Worm (Caenorhabditis elegans) whole organism, L3 larva: ENCODE measurements around the gene C35D10.5.
A peak's percentile ranks its signal among the peaks of the same experiment; 100 is the strongest.

Source experiments
- R02D3.7 ChIP-seq: fragments of 150-350 bp; optimal IDR thresholded peaks from 2 replicates; lab custom pipeline; 2014; ENCODE audit warnings: missing biosample characterization, missing genetic modification characterization
- ZK546.5 ChIP-seq: sonication (generic microtip); optimal IDR thresholded peaks from 2 replicates; lab custom pipeline; 2017; ENCODE audit warnings: missing biosample characterization, missing genetic modification characterization
- aly-2 ChIP-seq: fragments of 150-350 bp; optimal IDR thresholded peaks from 2 replicates; lab custom pipeline; 2014; ENCODE audit warnings: missing biosample characterization, missing genetic modification characterization
- ceh-16 ChIP-seq: sonication (generic microtip); optimal IDR thresholded peaks from 2 replicates; lab custom pipeline; 2017; ENCODE audit warnings: missing biosample characterization, missing genetic modification characterization
- ceh-28 ChIP-seq: fragments of 150-350 bp; optimal IDR thresholded peaks from 2 replicates; lab custom pipeline; 2014; ENCODE audit warnings: missing biosample characterization, missing genetic modification reagents, missing genetic modification characterization
- ceh-82 ChIP-seq: fragments of 150-350 bp; optimal IDR thresholded peaks from 2 replicates; lab custom pipeline; 2014; ENCODE audit warnings: missing biosample characterization, missing genetic modification characterization
- ceh-9 ChIP-seq: sonication (generic microtip); optimal IDR thresholded peaks from 2 replicates; lab custom pipeline; 2018; ENCODE audit warnings: missing biosample characterization, missing genetic modification characterization
- egl-27 ChIP-seq: sonication (generic microtip); optimal IDR thresholded peaks from 4 replicates; lab custom pipeline; 2017; ENCODE audit warnings: missing biosample characterization, missing genetic modification reagents, missing genetic modification characterization
- egl-5 ChIP-seq: fragments of 150-350 bp; optimal IDR thresholded peaks from 2 replicates; lab custom pipeline; 2017; ENCODE audit warnings: missing biosample characterization, missing genetic modification reagents, missing genetic modification characterization, inconsistent platforms
- elt-1 ChIP-seq: fragments of 150-350 bp; optimal IDR thresholded peaks from 2 replicates; lab custom pipeline; 2014; ENCODE audit warnings: missing biosample characterization, missing genetic modification characterization
- elt-2 ChIP-seq: sonication (generic microtip); optimal IDR thresholded peaks from 2 replicates; lab custom pipeline; 2016; ENCODE audit warnings: missing genetic modification reagents, mild to moderate bottlenecking, missing genetic modification characterization, missing compliant biosample characterization
- elt-3 ChIP-seq, 3 experiments: fragments of 150-350 bp in 1 of 3; sonication (generic microtip) in 2 of 3; optimal IDR thresholded peaks; 2 replicates in 2 of 3; 4 replicates in 1 of 3; lab custom pipeline; 2014 to 2017; ENCODE audit warnings: missing biosample characterization in 3 of 3, missing genetic modification characterization in 3 of 3
- eor-1 ChIP-seq, 2 experiments: fragments of 150-350 bp; optimal IDR thresholded peaks; 2 replicates each; lab custom pipeline; 2014 to 2018; ENCODE audit warnings: missing biosample characterization in 2 of 2, missing genetic modification characterization in 2 of 2
- fkh-10 ChIP-seq: sonication (generic microtip); optimal IDR thresholded peaks from 2 replicates; lab custom pipeline; 2017; ENCODE audit warnings: missing biosample characterization, missing genetic modification reagents, missing genetic modification characterization
- fkh-2 ChIP-seq: fragments of 150-350 bp; optimal IDR thresholded peaks from 2 replicates; lab custom pipeline; 2014; ENCODE audit warnings: missing biosample characterization, missing genetic modification reagents, missing genetic modification characterization
- fos-1 ChIP-seq: fragments of 150-350 bp; optimal IDR thresholded peaks from 2 replicates; lab custom pipeline; 2014; ENCODE audit warnings: missing biosample characterization, missing genetic modification characterization
- hmg-11 ChIP-seq: sonication (generic microtip); optimal IDR thresholded peaks from 2 replicates; lab custom pipeline; 2016; ENCODE audit warnings: missing genetic modification characterization, missing compliant biosample characterization
- jun-1 ChIP-seq: fragments of 150-350 bp; optimal IDR thresholded peaks from 2 replicates; lab custom pipeline; 2014; ENCODE audit warnings: missing biosample characterization, missing genetic modification reagents, missing genetic modification characterization
- lin-15B ChIP-seq: fragments of 150-350 bp; optimal IDR thresholded peaks from 2 replicates; lab custom pipeline; 2014; ENCODE audit warnings: missing biosample characterization, missing genetic modification characterization
- lin-39 ChIP-seq: fragments of 150-350 bp; optimal IDR thresholded peaks from 2 replicates; lab custom pipeline; 2018; ENCODE audit warnings: missing biosample characterization, missing genetic modification reagents, missing genetic modification characterization
- mdl-1 ChIP-seq: fragments of 150-350 bp; optimal IDR thresholded peaks from 2 replicates; lab custom pipeline; 2014; ENCODE audit warnings: missing biosample characterization, missing genetic modification characterization
- mml-1 ChIP-seq: fragments of 150-350 bp; sonication (generic microtip); optimal IDR thresholded peaks from 3 replicates; lab custom pipeline; 2014; ENCODE audit warnings: missing biosample characterization, missing genetic modification characterization
- nfya-1 ChIP-seq: sonication (generic microtip); optimal IDR thresholded peaks from 2 replicates; lab custom pipeline; 2017; ENCODE audit warnings: missing genetic modification characterization, mild to moderate bottlenecking, missing compliant biosample characterization, antibody characterized with exemption, moderate library complexity; ENCODE audit not compliant: insufficient read depth
- nhr-11 ChIP-seq: fragments of 150-350 bp; optimal IDR thresholded peaks from 2 replicates; lab custom pipeline; 2014; ENCODE audit warnings: missing biosample characterization, missing genetic modification characterization
- nhr-12 ChIP-seq: fragments of 150-350 bp; optimal IDR thresholded peaks from 2 replicates; lab custom pipeline; 2014; ENCODE audit warnings: missing biosample characterization, missing genetic modification characterization
- nhr-23 ChIP-seq: fragments of 150-350 bp; optimal IDR thresholded peaks from 2 replicates; lab custom pipeline; 2014; ENCODE audit warnings: missing biosample characterization, missing genetic modification reagents, missing genetic modification characterization
- nhr-237 ChIP-seq: fragments of 150-350 bp; optimal IDR thresholded peaks from 2 replicates; lab custom pipeline; 2014; ENCODE audit warnings: missing biosample characterization, missing genetic modification characterization
- nhr-25 ChIP-seq: sonication (generic microtip); optimal IDR thresholded peaks from 2 replicates; lab custom pipeline; 2017; ENCODE audit warnings: missing biosample characterization, missing genetic modification characterization
- nhr-28 ChIP-seq: fragments of 150-350 bp; optimal IDR thresholded peaks from 2 replicates; lab custom pipeline; 2014; ENCODE audit warnings: missing biosample characterization, missing genetic modification characterization
- nhr-43 ChIP-seq: sonication (generic microtip); optimal IDR thresholded peaks from 2 replicates; lab custom pipeline; 2016; ENCODE audit warnings: mild to moderate bottlenecking, missing genetic modification characterization, missing compliant biosample characterization; ENCODE audit not compliant: poor library complexity, severe bottlenecking
- nhr-67 ChIP-seq: fragments of 150-350 bp; optimal IDR thresholded peaks from 2 replicates; lab custom pipeline; 2014; ENCODE audit warnings: missing biosample characterization, missing genetic modification characterization
- nhr-76 ChIP-seq: fragments of 150-350 bp; sonication (generic microtip); optimal IDR thresholded peaks from 5 replicates; lab custom pipeline; 2014; ENCODE audit warnings: missing biosample characterization, missing genetic modification characterization
- nhr-77 ChIP-seq: fragments of 150-350 bp; optimal IDR thresholded peaks from 2 replicates; lab custom pipeline; 2014; ENCODE audit warnings: missing biosample characterization, missing genetic modification characterization
- pha-4 ChIP-seq: fragments of 150-350 bp; optimal IDR thresholded peaks from 2 replicates; lab custom pipeline; 2014; ENCODE audit warnings: missing biosample characterization, missing genetic modification reagents, missing genetic modification characterization
- pqm-1 ChIP-seq: fragments of 150-350 bp; optimal IDR thresholded peaks from 2 replicates; lab custom pipeline; 2017; ENCODE audit warnings: missing biosample characterization, missing genetic modification characterization, inconsistent platforms
- sea-2 ChIP-seq: fragments of 150-350 bp; sonication (generic microtip); optimal IDR thresholded peaks from 4 replicates; lab custom pipeline; 2014; ENCODE audit warnings: missing biosample characterization, missing genetic modification reagents, missing genetic modification characterization
- skn-1 ChIP-seq: fragments of 150-350 bp; optimal IDR thresholded peaks from 2 replicates; lab custom pipeline; 2014; ENCODE audit warnings: missing biosample characterization, missing genetic modification characterization
- snpc-4 ChIP-seq: fragments of 150-350 bp; optimal IDR thresholded peaks from 2 replicates; lab custom pipeline; 2014; ENCODE audit warnings: missing biosample characterization, missing genetic modification characterization
- tbx-2 ChIP-seq: sonication (generic microtip); optimal IDR thresholded peaks from 2 replicates; lab custom pipeline; 2016; ENCODE audit warnings: mild to moderate bottlenecking, missing genetic modification characterization, missing compliant biosample characterization
- unc-39 ChIP-seq: sonication (generic microtip); optimal IDR thresholded peaks from 4 replicates; lab custom pipeline; 2017; ENCODE audit warnings: missing biosample characterization, missing genetic modification characterization
- unc-62 ChIP-seq: fragments of 150-350 bp; sonication (generic microtip); optimal IDR thresholded peaks from 4 replicates; lab custom pipeline; 2014; ENCODE audit warnings: missing biosample characterization, missing genetic modification reagents, missing genetic modification characterization
- zag-1 ChIP-seq: fragments of 150-350 bp; optimal IDR thresholded peaks from 2 replicates; lab custom pipeline; 2014; ENCODE audit warnings: missing biosample characterization, missing genetic modification characterization
- ztf-11 ChIP-seq: fragments of 150-350 bp; optimal IDR thresholded peaks from 2 replicates; lab custom pipeline; 2014; ENCODE audit warnings: missing biosample characterization, missing genetic modification characterization
- ztf-4 ChIP-seq: fragments of 150-350 bp; optimal IDR thresholded peaks from 2 replicates; lab custom pipeline; 2014; ENCODE audit warnings: missing biosample characterization, missing genetic modification characterization

The C35D10.5 gene

DNA sequence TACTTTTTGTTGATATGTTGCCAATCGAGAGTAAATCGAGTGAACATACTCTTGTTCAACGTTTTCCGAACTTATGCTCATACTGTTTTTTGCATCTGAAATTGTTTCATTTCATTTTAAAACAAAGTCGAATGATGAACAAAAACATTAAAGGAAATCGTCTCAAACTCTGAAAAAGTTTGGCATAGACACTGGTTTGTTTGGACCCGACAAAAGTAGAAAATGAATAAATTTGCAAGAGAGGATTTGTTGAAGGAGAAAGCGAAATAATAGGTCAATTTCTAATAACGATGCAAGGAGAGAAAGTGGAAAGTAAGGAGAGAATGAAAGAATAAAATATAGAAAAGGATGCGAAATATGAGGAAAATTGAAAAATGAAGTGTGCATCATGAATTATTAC is 12.5 kb downstream of the C35D10.5 start, which contains the start of gene C35D10.12:
TSS of gene C35D10.12 (minus strand) at position 101 of the 400 bp plus-strand sequence.
- TF ChIP-seq R02D3.7 (tag; lab: Kevin White, UChicago) (no peak), sea-2 (GFP tag; lab: Kevin White, UChicago) (no peak), ceh-82 (tag; lab: Kevin White, UChicago) (no peak), nhr-237 (tag; lab: Kevin White, UChicago) (no peak), nhr-25 (no peak), elt-3 (tag; optimal IDR thresholded peaks at IDR 0.05; lab: Kevin White, UChicago) (no peak), fkh-10 (no peak), egl-27 (tag; lab: Kevin White, UChicago) (no peak), skn-1 (no peak)

DNA sequence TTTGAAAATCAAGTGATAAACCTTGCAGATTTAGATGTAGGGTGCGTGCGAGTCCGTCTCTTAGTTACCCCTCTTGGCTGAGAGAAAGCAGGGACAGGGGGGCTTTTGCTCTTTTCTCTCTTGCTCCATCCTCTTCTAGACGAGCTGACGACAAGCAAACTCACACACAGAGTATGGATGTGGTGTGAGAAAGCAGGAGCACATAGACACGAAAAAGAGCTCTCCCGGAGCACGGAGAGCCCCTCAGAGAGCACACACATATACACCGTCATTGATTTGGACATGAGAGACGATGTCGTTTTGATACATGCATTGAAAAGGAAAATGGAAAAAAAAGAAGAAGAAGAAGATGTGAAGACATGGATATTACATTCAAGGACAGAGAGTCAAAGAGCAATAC is 13.5 kb downstream of the C35D10.5 start:
- TF ChIP-seq nhr-12 (tag; lab: Kevin White, UChicago) (no peak), fkh-10 (peak; percentile 39)
- TF ChIP-seq, all 47 proteins: peak for 1

DNA sequence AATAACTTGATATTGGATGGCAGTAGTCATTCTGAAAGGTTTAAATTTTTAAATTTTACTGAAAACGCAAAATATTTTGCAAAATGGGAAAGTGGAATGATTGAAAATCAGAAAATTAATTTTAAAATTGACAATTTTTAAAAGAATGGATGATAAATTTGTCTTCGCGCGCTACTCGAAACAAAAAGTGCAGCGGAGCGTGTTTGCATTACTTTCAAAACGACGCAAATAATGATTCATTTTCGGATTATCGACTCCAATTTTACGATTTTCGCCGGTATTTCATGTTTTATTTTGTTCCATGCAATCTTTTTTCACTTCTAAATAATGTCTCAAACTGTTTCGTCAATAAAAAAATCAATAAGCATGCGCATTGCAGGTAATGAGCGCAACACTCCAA is 16.1 kb downstream of the C35D10.5 start, which contains the start of the genes tost-1 and arx-6:
TSS of gene tost-1 (minus strand) at position 31 of the 400 bp plus-strand sequence.
TSS of gene arx-6 (plus strand) at position 378 of the 400 bp plus-strand sequence.
- TF ChIP-seq nhr-11 (tag; lab: Kevin White, UChicago) (no peak), snpc-4 (tag; lab: Kevin White, UChicago) (peak; percentile 29), lin-39 (no peak), mdl-1 (tag; lab: Kevin White, UChicago) (no peak), ceh-82 (tag; lab: Kevin White, UChicago) (no peak), elt-3 (tag; optimal IDR thresholded peaks at IDR 0.05; lab: Kevin White, UChicago) (no peak), nhr-28 (no peak), nfya-1 (peak; percentile 47), egl-27 (tag; lab: Kevin White, UChicago) (no peak), ceh-28 (tag; lab: Kevin White, UChicago) (no peak), tbx-2 (tag; lab: Kevin White, UChicago) (no peak), nhr-67 (tag; lab: Kevin White, UChicago) (no peak), mml-1 (tag; lab: Kevin White, UChicago) (no peak), jun-1 (tag; lab: Kevin White, UChicago) (no peak), fos-1 (tag; lab: Kevin White, UChicago) (no peak), nhr-12 (tag; lab: Kevin White, UChicago) (no peak), R02D3.7 (tag; lab: Kevin White, UChicago) (no peak), ztf-11 (tag; lab: Kevin White, UChicago) (no peak), unc-62 (GFP tag; lab: Kevin White, UChicago) (no peak), nhr-76 (tag; lab: Kevin White, UChicago) (no peak), ZK546.5 (tag; lab: Kevin White, UChicago) (no peak), nhr-237 (tag; lab: Kevin White, UChicago) (no peak), fkh-10 (no peak), lin-15B (tag; lab: Kevin White, UChicago) (peak; percentile 61), ceh-16 (tag; lab: Kevin White, UChicago) (no peak), fkh-2 (no peak), pha-4 (tag; lab: Kevin White, UChicago) (no peak), nhr-23 (tag; lab: Kevin White, UChicago) (no peak), skn-1 (peak; percentile 27), pqm-1 (no peak), eor-1 (tag; optimal IDR thresholded peaks at IDR 0.05; lab: Kevin White, UChicago) (no peak), nhr-25 (no peak), aly-2 (tag; lab: Kevin White, UChicago) (no peak), nhr-43 (tag; lab: Kevin White, UChicago) (no peak), unc-39 (tag; lab: Kevin White, UChicago) (no peak), ztf-4 (tag; lab: Kevin White, UChicago) (no peak), sea-2 (GFP tag; lab: Kevin White, UChicago) (no peak), nhr-77 (tag; lab: Kevin White, UChicago) (no peak), egl-5 (tag; lab: Kevin White, UChicago) (no peak), zag-1 (no peak), elt-2 (tag; lab: Kevin White, UChicago) (peak; percentile 3), hmg-11 (tag; lab: Kevin White, UChicago) (no peak), elt-1 (tag; lab: Kevin White, UChicago) (no peak), ceh-9 (tag; lab: Kevin White, UChicago) (no peak)
